Fruit fly (Drosophila melanogaster) whole organism, embryonic: Measurements from ENCODE around the gene CG11396.

ENCODE experiments used
- Aef1 ChIP-seq: fragments of 200-800 bp; sonication (Bioruptor generic); IDR thresholded peaks from 3 replicates; pipeline ENCODE4 v1.3.6; 2022; ENCODE audit warnings: missing biosample characterization, missing genetic modification characterization
- CG11504 ChIP-seq: fragments of 200-800 bp; sonication (Bioruptor generic); optimal IDR thresholded peaks from 3 replicates; lab custom pipeline; 2019; ENCODE audit warnings: missing biosample characterization, mild to moderate bottlenecking, missing genetic modification characterization, moderate library complexity
- CG11560 ChIP-seq: fragments of 200-800 bp; sonication (Bioruptor generic); IDR thresholded peaks from 3 replicates; pipeline ENCODE4 v1.3.6; 2022; ENCODE audit warnings: missing biosample characterization, missing genetic modification characterization
- CG11696 ChIP-seq: fragments of 200-800 bp; sonication (Bioruptor generic); IDR thresholded peaks from 2 replicates; pipeline ENCODE4 v1.3.6; 2022; ENCODE audit warnings: missing biosample characterization, missing genetic modification characterization
- CG16813 ChIP-seq: fragments of 200-800 bp; sonication (Bioruptor generic); IDR thresholded peaks from 3 replicates; pipeline ENCODE4 v1.3.6; 2022; ENCODE audit warnings: missing biosample characterization, missing genetic modification characterization; ENCODE audit not compliant: partially characterized antibody
- CG18011 ChIP-seq: fragments of 200-800 bp; sonication (Bioruptor generic); optimal IDR thresholded peaks from 2 replicates; lab custom pipeline; 2017; ENCODE audit warnings: missing biosample characterization, missing genetic modification characterization, mild to moderate bottlenecking, moderate library complexity, missing genotype
- CG18476 ChIP-seq: fragments of 200-800 bp; sonication (Bioruptor generic); optimal IDR thresholded peaks from 2 replicates; lab custom pipeline; 2016; ENCODE audit warnings: missing biosample characterization, mild to moderate bottlenecking, missing genetic modification characterization
- CG2875 ChIP-seq: fragments of 200-800 bp; sonication (Bioruptor generic); optimal IDR thresholded peaks from 2 replicates; lab custom pipeline; 2017; ENCODE audit warnings: missing biosample characterization, mild to moderate bottlenecking, missing genetic modification characterization, missing genetic modification reagents
- CG31441 ChIP-seq: fragments of 200-800 bp; sonication (Bioruptor generic); IDR thresholded peaks from 2 replicates; pipeline ENCODE4 v1.3.6; 2022; ENCODE audit warnings: missing biosample characterization, missing genetic modification characterization
- CG34224 ChIP-seq: fragments of 200-800 bp; sonication (Bioruptor generic); IDR thresholded peaks from 3 replicates; pipeline ENCODE4 v1.3.6; 2022; ENCODE audit warnings: missing biosample characterization, missing genetic modification characterization; ENCODE audit not compliant: partially characterized antibody
- CG34376 ChIP-seq: fragments of 200-800 bp; sonication (Bioruptor generic); optimal IDR thresholded peaks from 2 replicates; lab custom pipeline; 2018; ENCODE audit warnings: missing biosample characterization, mild to moderate bottlenecking, missing genetic modification characterization
- CG3838 ChIP-seq: fragments of 200-800 bp; sonication (Bioruptor generic); optimal IDR thresholded peaks from 3 replicates; lab custom pipeline; 2016; ENCODE audit warnings: missing biosample characterization, missing genetic modification characterization
- CG42726 ChIP-seq: fragments of 200-800 bp; sonication (Bioruptor generic); IDR thresholded peaks from 2 replicates; pipeline ENCODE4 v1.3.6; 2022; ENCODE audit warnings: missing biosample characterization, missing genetic modification characterization; ENCODE audit not compliant: partially characterized antibody
- CG4820 ChIP-seq: fragments of 200-800 bp; sonication (Bioruptor generic); optimal IDR thresholded peaks from 3 replicates; lab custom pipeline; 2016; ENCODE audit warnings: missing biosample characterization, missing genetic modification characterization
- CG7745 ChIP-seq: fragments of 200-800 bp; sonication (Bioruptor generic); optimal IDR thresholded peaks from 2 replicates; lab custom pipeline; 2018; ENCODE audit warnings: missing biosample characterization, mild to moderate bottlenecking, missing genetic modification characterization, moderate library complexity
- CG8944 ChIP-seq: fragments of 200-800 bp; sonication (Bioruptor generic); optimal IDR thresholded peaks from 3 replicates; lab custom pipeline; 2016; ENCODE audit warnings: missing biosample characterization, missing genetic modification characterization
- CTCF ChIP-seq: fragments of 200-800 bp; sonication (Bioruptor generic); optimal IDR thresholded peaks from 2 replicates; lab custom pipeline; 2017; ENCODE audit warnings: missing biosample characterization, mild to moderate bottlenecking, missing genetic modification characterization, moderate library complexity
- CrebB ChIP-seq: fragments of 200-800 bp; sonication (Bioruptor generic); optimal IDR thresholded peaks from 3 replicates; lab custom pipeline; 2018; ENCODE audit warnings: missing biosample characterization, mild to moderate bottlenecking, missing genetic modification characterization
- Ets97D ChIP-seq: fragments of 200-800 bp; sonication (Bioruptor generic); optimal IDR thresholded peaks from 3 replicates; lab custom pipeline; 2016; ENCODE audit warnings: missing biosample characterization, missing genetic modification characterization
- H15 ChIP-seq: fragments of 200-800 bp; sonication (Bioruptor generic); IDR thresholded peaks from 3 replicates; pipeline ENCODE4 v1.3.6; 2022; ENCODE audit warnings: missing biosample characterization, missing genetic modification characterization
- Myb ChIP-seq: fragments of 200-800 bp; sonication (Bioruptor generic); optimal IDR thresholded peaks from 2 replicates; lab custom pipeline; 2016; ENCODE audit warnings: missing biosample characterization, missing genetic modification characterization
- Nf-YC ChIP-seq: fragments of 200-800 bp; optimal IDR thresholded peaks from 3 replicates; lab custom pipeline; 2019; ENCODE audit warnings: missing biosample characterization, mild to moderate bottlenecking, missing genetic modification characterization, moderate library complexity
- Ravus ChIP-seq: fragments of 200-800 bp; sonication (Bioruptor generic); IDR thresholded peaks from 2 replicates; pipeline ENCODE4 v1.3.6; 2022; ENCODE audit warnings: missing biosample characterization, missing genetic modification characterization
- Ssrp ChIP-seq: fragments of 200-800 bp; sonication (Bioruptor generic); optimal IDR thresholded peaks from 2 replicates; lab custom pipeline; 2018; ENCODE audit warnings: missing biosample characterization, mild to moderate bottlenecking, missing genetic modification characterization, moderate library complexity
- abd-A ChIP-seq: fragments of 200-800 bp; sonication (Bioruptor generic); optimal IDR thresholded peaks from 3 replicates; lab custom pipeline; 2019; ENCODE audit warnings: missing biosample characterization, mild to moderate bottlenecking, missing genetic modification characterization, moderate library complexity
- bcd ChIP-seq: fragments of 200-800 bp; sonication (Bioruptor generic); optimal IDR thresholded peaks from 2 replicates; lab custom pipeline; 2017; ENCODE audit warnings: missing biosample characterization, mild to moderate bottlenecking, missing genetic modification characterization
- cad ChIP-seq: fragments of >200 bp; optimal IDR thresholded peaks from 2 replicates; lab custom pipeline; 2017; ENCODE audit warnings: missing biosample characterization, missing genetic modification characterization
- chn ChIP-seq: fragments of 200-800 bp; sonication (Bioruptor generic); optimal IDR thresholded peaks from 2 replicates; lab custom pipeline; 2016; ENCODE audit warnings: missing biosample characterization, missing genetic modification characterization
- crp ChIP-seq, 2 experiments: fragments of 200-800 bp; sonication (Bioruptor generic); optimal IDR thresholded peaks; 2 replicates in 1 of 2; 3 replicates in 1 of 2; lab custom pipeline; 2017; ENCODE audit warnings: missing biosample characterization in 2 of 2, missing genetic modification characterization in 2 of 2, mild to moderate bottlenecking in 1 of 2, moderate library complexity in 1 of 2
- cwo ChIP-seq: fragments of 200-800 bp; sonication (Bioruptor generic); optimal IDR thresholded peaks from 3 replicates; lab custom pipeline; 2017; ENCODE audit warnings: missing biosample characterization, missing genetic modification characterization, mild to moderate bottlenecking, moderate library complexity, missing genetic modification reagents
- dpn ChIP-seq, 2 experiments: fragments of 200-800 bp; sonication (Bioruptor generic); optimal IDR thresholded peaks; 3 replicates each; lab custom pipeline; 2016; ENCODE audit warnings: missing biosample characterization in 2 of 2, missing genetic modification characterization in 2 of 2
- eve ChIP-seq, 2 experiments: fragments of >200 bp; optimal IDR thresholded peaks; 2 replicates each; lab custom pipeline; 2017; ENCODE audit warnings: missing biosample characterization in 2 of 2, missing genetic modification characterization in 2 of 2
- gt ChIP-seq: fragments of 200-800 bp; sonication (Bioruptor generic); IDR thresholded peaks from 2 replicates; pipeline ENCODE4 v1.3.6; 2022; ENCODE audit warnings: missing biosample characterization, missing genetic modification characterization
- hbn ChIP-seq: fragments of 200-800 bp; sonication (Bioruptor generic); IDR thresholded peaks from 2 replicates; pipeline ENCODE4 v1.3.6; 2022; ENCODE audit warnings: missing biosample characterization, missing genetic modification characterization; ENCODE audit not compliant: partially characterized antibody
- her ChIP-seq: fragments of 200-800 bp; sonication (Bioruptor generic); optimal IDR thresholded peaks from 2 replicates; lab custom pipeline; 2016; ENCODE audit warnings: missing biosample characterization, missing genetic modification characterization
- ken ChIP-seq: fragments of 200-800 bp; sonication (Bioruptor generic); IDR thresholded peaks from 3 replicates; pipeline ENCODE4 v1.3.6; 2022; ENCODE audit warnings: missing biosample characterization, missing genetic modification characterization
- p53 ChIP-seq: fragments of 200-800 bp; sonication (Bioruptor generic); optimal IDR thresholded peaks from 2 replicates; lab custom pipeline; 2016; ENCODE audit warnings: missing biosample characterization, missing genetic modification characterization
- pb ChIP-seq: fragments of 200-800 bp; sonication (Bioruptor generic); optimal IDR thresholded peaks from 3 replicates; lab custom pipeline; 2016; ENCODE audit warnings: missing biosample characterization, missing genetic modification characterization
- pita ChIP-seq: fragments of 200-800 bp; sonication (Bioruptor generic); optimal IDR thresholded peaks from 2 replicates; lab custom pipeline; 2017; ENCODE audit warnings: missing biosample characterization, mild to moderate bottlenecking, missing genetic modification characterization
- prd ChIP-seq, 3 experiments: fragments of >200 bp in 2 of 3; fragments of 200-800 bp in 1 of 3; sonication (Bioruptor generic) in 1 of 3; optimal IDR thresholded peaks in 2 of 3; IDR thresholded peaks in 1 of 3; 2 replicates in 2 of 3; 3 replicates in 1 of 3; pipeline versions ENCODE4 v1.3.6 to Lab custom; 2017 to 2022; ENCODE audit warnings: missing biosample characterization in 1 of 3, missing genetic modification characterization in 1 of 3
- pzg ChIP-seq: fragments of 200-800 bp; sonication (Bioruptor generic); optimal IDR thresholded peaks from 3 replicates; lab custom pipeline; 2018; ENCODE audit warnings: missing biosample characterization, mild to moderate bottlenecking, missing genetic modification characterization, moderate library complexity
- ranshi ChIP-seq: fragments of 200-800 bp; sonication (Bioruptor generic); IDR thresholded peaks from 2 replicates; pipeline ENCODE4 v1.3.6; 2022; ENCODE audit warnings: missing biosample characterization, missing genetic modification characterization
- sd ChIP-seq: fragments of 200-800 bp; sonication (Bioruptor generic); optimal IDR thresholded peaks from 3 replicates; lab custom pipeline; 2018; ENCODE audit warnings: missing biosample characterization, mild to moderate bottlenecking, missing genetic modification characterization, moderate library complexity
- stc ChIP-seq: fragments of 200-800 bp; sonication (Bioruptor generic); IDR thresholded peaks from 2 replicates; pipeline ENCODE4 v1.3.6; 2022; ENCODE audit warnings: missing biosample characterization, missing genetic modification characterization
- stwl ChIP-seq: fragments of 200-800 bp; sonication (Bioruptor generic); optimal IDR thresholded peaks from 3 replicates; lab custom pipeline; 2018; ENCODE audit warnings: missing biosample characterization, mild to moderate bottlenecking, missing genetic modification characterization, moderate library complexity
- tup ChIP-seq: fragments of 200-800 bp; sonication (Bioruptor generic); optimal IDR thresholded peaks from 2 replicates; lab custom pipeline; 2016; ENCODE audit warnings: missing biosample characterization, mild to moderate bottlenecking, missing genetic modification characterization, moderate library complexity
- vfl ChIP-seq: fragments of 200-800 bp; sonication (Bioruptor generic); optimal IDR thresholded peaks from 2 replicates; lab custom pipeline; 2016; ENCODE audit warnings: missing biosample characterization, missing genetic modification characterization
- wdn ChIP-seq: fragments of 200-800 bp; sonication (Bioruptor generic); IDR thresholded peaks from 2 replicates; pipeline ENCODE4 v1.3.6; 2022; ENCODE audit warnings: missing biosample characterization, missing genetic modification characterization

Gene CG11396

DNA sequence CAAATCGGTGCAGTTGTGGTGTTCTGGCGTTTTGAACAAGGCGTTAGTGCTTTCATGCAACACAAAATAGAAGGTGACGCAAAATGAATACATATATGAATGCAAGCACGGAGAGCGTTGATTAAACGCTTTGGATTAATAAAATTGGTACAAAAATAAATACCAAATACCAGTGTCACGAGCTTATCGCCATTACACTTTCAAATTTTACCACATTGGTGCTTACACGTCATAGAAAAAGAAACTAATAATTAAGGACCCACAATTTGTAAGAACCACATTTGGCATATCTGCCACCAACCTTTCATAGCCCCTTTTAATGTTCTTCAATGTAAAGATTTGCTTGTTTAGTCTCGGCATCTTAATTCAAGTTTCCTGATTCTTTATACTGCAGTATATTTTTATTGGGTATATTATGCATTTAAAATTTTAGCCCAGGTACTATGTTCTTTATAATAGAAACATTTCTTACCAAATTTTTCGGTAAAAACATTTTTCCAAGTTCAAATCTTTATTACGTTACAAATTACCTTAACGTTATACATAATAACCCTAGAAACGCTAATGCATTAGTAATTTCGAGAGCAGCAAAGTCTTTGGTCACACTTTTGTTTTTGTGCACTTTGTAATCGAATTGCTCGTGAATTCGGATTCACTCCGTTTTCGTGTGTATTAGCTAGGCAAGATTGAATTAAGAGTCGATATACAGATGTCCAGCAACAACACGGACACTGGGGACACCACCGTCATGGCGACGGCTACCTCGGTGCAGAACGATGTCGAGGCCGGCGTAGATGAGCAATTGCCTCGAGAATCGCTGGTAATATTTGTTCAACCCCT, 9.5 kb downstream of the CG11396 start, which contains the start of the genes Pex16 and Pex14 (continued):
- TF ChIP-seq ken (GFP tag; lab: Robert Waterston, UW) = peak; percentile 77; the same call in 2 of the 3 replicates
- no peak for TF ChIP-seq CTCF (GFP tag; lab: Kevin White, UChicago)
- TF ChIP-seq CG16813 (GFP tag; lab: Robert Waterston, UW) = no peak
- TF ChIP-seq CG8944 (GFP tag; lab: Kevin White, UChicago) = peak; percentile 84
- TF ChIP-seq ranshi (GFP tag; lab: Robert Waterston, UW) = peak; percentile 71
- no peak for TF ChIP-seq stc (GFP tag; lab: Robert Waterston, UW)
- TF ChIP-seq gt (GFP tag; lab: Robert Waterston, UW) = no peak
- TF ChIP-seq pita (GFP tag; lab: Kevin White, UChicago) = no peak
- TF ChIP-seq CG7745 (tag; lab: Kevin White, UChicago) = no peak
- TF ChIP-seq wdn (GFP tag; lab: Robert Waterston, UW) = peak; percentile 37; the same call in 1 of the 2 replicates
- TF ChIP-seq her (GFP tag; lab: Kevin White, UChicago) = peak; percentile 66
- TF ChIP-seq CG34376 (GFP tag; lab: Kevin White, UChicago) = no peak
- TF ChIP-seq pb (GFP tag; lab: Kevin White, UChicago) = peak; percentile 33
- peak in 1 of 2 experiments; percentile 27 for TF ChIP-seq crp (GFP tag; optimal IDR thresholded peaks at IDR 0.05; lab: Kevin White, UChicago)
- TF ChIP-seq CG42726 (GFP tag; lab: Robert Waterston, UW) = no peak
- TF ChIP-seq abd-A (tag; lab: Kevin White, UChicago) = no peak
- TF ChIP-seq CrebB = no peak
- peak; percentile 48; the same call in 1 of the 2 replicates for TF ChIP-seq CG11696 (GFP tag; lab: Robert Waterston, UW)
- TF ChIP-seq stwl = peak; percentile 30
- TF ChIP-seq CG11560 (tag; lab: Robert Waterston, UW) = peak; percentile 46; the same call in 1 of the 3 replicates
- no peak for TF ChIP-seq sd (tag; lab: Kevin White, UChicago)
- no peak; the same call in 1 of the 2 replicates for TF ChIP-seq Ravus (GFP tag; lab: Robert Waterston, UW)
- TF ChIP-seq CG2875 = peak; percentile 19
- peak; percentile 65 for TF ChIP-seq Ssrp (tag; lab: Kevin White, UChicago)
- TF ChIP-seq CG34224 (GFP tag; lab: Robert Waterston, UW) = no peak
- TF ChIP-seq Ets97D (GFP tag; lab: Kevin White, UChicago) = peak; percentile 38
- no peak for TF ChIP-seq hbn (GFP tag; lab: Robert Waterston, UW)
- peak; percentile 47 for TF ChIP-seq Nf-YC
- TF ChIP-seq CG11504 (tag; lab: Kevin White, UChicago) = no peak
- peak; percentile 17 for TF ChIP-seq cwo (GFP tag; lab: Kevin White, UChicago)
- no peak for TF ChIP-seq prd (optimal IDR thresholded peaks at IDR 0.05; lab: Kevin White, UChicago)
- TF ChIP-seq prd (GFP tag; IDR thresholded peaks at IDR 0.05; lab: Robert Waterston, UW) = peak; percentile 83
- TF ChIP-seq bcd = peak; percentile 73
- TF ChIP-seq p53 (GFP tag; lab: Kevin White, UChicago) = peak; percentile 71
- TF ChIP-seq CG18011 (GFP tag; lab: Kevin White, UChicago) = peak; percentile 50
- TF ChIP-seq Aef1 (GFP tag; lab: Robert Waterston, UW) = peak; percentile 67
- no peak for TF ChIP-seq cad (GFP tag; lab: Kevin White, UChicago)
- 0 out of 3 replicates have a peak, but pooled peaks have one; percentile 52 for TF ChIP-seq H15 (GFP tag; lab: Robert Waterston, UW)
- TF ChIP-seq CG31441 (GFP tag; lab: Robert Waterston, UW) = no peak; the same call in 1 of the 2 replicates
- peak; percentile 56 for TF ChIP-seq pzg (GFP tag; lab: Kevin White, UChicago)
- peak; percentile 73 for TF ChIP-seq chn (GFP tag; lab: Kevin White, UChicago)
- peak; percentile 66 for TF ChIP-seq Myb (GFP tag; lab: Kevin White, UChicago)
- no peak for TF ChIP-seq eve (GFP tag; optimal IDR thresholded peaks at IDR 0.05; lab: Kevin White, UChicago)
- peak; percentile 65 for TF ChIP-seq vfl (GFP tag; lab: Kevin White, UChicago)
- TF ChIP-seq CG18476 (GFP tag; lab: Kevin White, UChicago) = peak; percentile 51
- peak; percentile 78 to 84 for TF ChIP-seq dpn (GFP tag; optimal IDR thresholded peaks at IDR 0.05; lab: Kevin White, UChicago)
- TF ChIP-seq CG4820 (GFP tag; lab: Kevin White, UChicago) = peak; percentile 45
- no peak for TF ChIP-seq tup
- TF ChIP-seq CG3838 (GFP tag; lab: Kevin White, UChicago) = peak; percentile 26
